Fruit fly (Drosophila melanogaster): ENCODE results near the gene eag.

- TF ChIP-seq pan (optimal IDR thresholded peaks at IDR 0.05) (no peak), foxo (GFP tag; optimal IDR thresholded peaks at IDR 0.05) (peak in 1 of 2 experiments; percentile 68), Hnf4 (GFP tag; optimal IDR thresholded peaks at IDR 0.05) (peak; percentile 34), OdsH (GFP tag; optimal IDR thresholded peaks at IDR 0.05) (peak; percentile 70), h (GFP tag; optimal IDR thresholded peaks at IDR 0.05) (peak; percentile 74), Myc (optimal IDR thresholded peaks at IDR 0.05) (no peak), Mio (GFP tag; optimal IDR thresholded peaks at IDR 0.05) (no peak), HLH106 (tag; optimal IDR thresholded peaks at IDR 0.05) (peak; percentile 58), Vsx2 (GFP tag; optimal IDR thresholded peaks at IDR 0.05; ENCODE audit: partially characterized antibody) (no peak), CG32264 (GFP tag; optimal IDR thresholded peaks at IDR 0.05) (no peak), Hr78 (GFP tag; optimal IDR thresholded peaks at IDR 0.05) (no peak), brk (GFP tag; optimal IDR thresholded peaks at IDR 0.05) (no peak)
Observed at dm6 chrX:14952097-14952844, 3.0 kb upstream of the eag start.
